Fruit fly (Drosophila melanogaster) whole organism, embryonic: ENCODE measurements around the gene CG43760.
A peak's percentile ranks its signal among the peaks of the same experiment; 100 is the strongest.

Experiments
- Atf3 ChIP-seq: fragments of 200-800 bp; sonication (Bioruptor generic); optimal IDR thresholded peaks from 3 replicates; lab custom pipeline; 2016; ENCODE audit warnings: missing biosample characterization, missing genetic modification characterization
- B-H2 ChIP-seq: fragments of 200-800 bp; sonication (Bioruptor generic); optimal IDR thresholded peaks from 2 replicates; lab custom pipeline; 2018; ENCODE audit warnings: missing biosample characterization, mild to moderate bottlenecking, missing genetic modification characterization
- CG10274 ChIP-seq: fragments of 200-800 bp; sonication (Bioruptor generic); optimal IDR thresholded peaks from 3 replicates; lab custom pipeline; 2017; ENCODE audit warnings: missing biosample characterization, mild to moderate bottlenecking, missing genetic modification characterization
- CG11093 ChIP-seq: fragments of 200-800 bp; sonication (Bioruptor generic); IDR thresholded peaks from 3 replicates; pipeline ENCODE4 v1.3.6; 2022; ENCODE audit warnings: missing biosample characterization, missing genetic modification characterization
- CG11398 ChIP-seq: fragments of 200-800 bp; sonication (Bioruptor generic); optimal IDR thresholded peaks from 2 replicates; lab custom pipeline; 2016; ENCODE audit warnings: missing biosample characterization, missing genetic modification characterization
- CG12942 ChIP-seq: fragments of 200-800 bp; sonication (Bioruptor generic); optimal IDR thresholded peaks from 3 replicates; lab custom pipeline; 2016; ENCODE audit warnings: missing biosample characterization, missing genetic modification characterization
- CG13624 ChIP-seq: fragments of 200-800 bp; sonication (Bioruptor generic); optimal IDR thresholded peaks from 2 replicates; lab custom pipeline; 2016; ENCODE audit warnings: missing biosample characterization, missing genetic modification characterization
- CG14667 ChIP-seq: fragments of 200-800 bp; sonication (Bioruptor generic); IDR thresholded peaks from 2 replicates; pipeline ENCODE4 v1.3.6; 2022; ENCODE audit warnings: missing biosample characterization, missing genetic modification characterization
- CG14710 ChIP-seq: fragments of 200-800 bp; sonication (Bioruptor generic); optimal IDR thresholded peaks from 3 replicates; lab custom pipeline; 2019; ENCODE audit warnings: missing biosample characterization, mild to moderate bottlenecking, missing genetic modification characterization, moderate library complexity
- CG15601 ChIP-seq: fragments of 200-800 bp; sonication (Bioruptor generic); optimal IDR thresholded peaks from 3 replicates; lab custom pipeline; 2019; ENCODE audit warnings: missing biosample characterization, mild to moderate bottlenecking, missing genetic modification characterization, moderate library complexity
- CG15696 ChIP-seq: fragments of 200-800 bp; sonication (Bioruptor generic); optimal IDR thresholded peaks from 2 replicates; lab custom pipeline; 2019; ENCODE audit warnings: missing biosample characterization, mild to moderate bottlenecking, missing genetic modification characterization, moderate library complexity
- CG17359 ChIP-seq: fragments of 200-800 bp; sonication (Bioruptor generic); optimal IDR thresholded peaks from 3 replicates; lab custom pipeline; 2018; ENCODE audit warnings: missing biosample characterization, mild to moderate bottlenecking, missing genetic modification characterization, moderate library complexity
- CG18619 ChIP-seq: fragments of 200-800 bp; sonication (Bioruptor generic); optimal IDR thresholded peaks from 3 replicates; lab custom pipeline; 2017; ENCODE audit warnings: missing biosample characterization, mild to moderate bottlenecking, missing genetic modification characterization
- CG2875 ChIP-seq: fragments of 200-800 bp; sonication (Bioruptor generic); optimal IDR thresholded peaks from 2 replicates; lab custom pipeline; 2017; ENCODE audit warnings: missing biosample characterization, mild to moderate bottlenecking, missing genetic modification characterization, missing genetic modification reagents
- CG2889 ChIP-seq: fragments of 200-800 bp; sonication (Bioruptor generic); IDR thresholded peaks from 3 replicates; pipeline ENCODE4 v1.3.6; 2022; ENCODE audit warnings: missing biosample characterization, missing genetic modification characterization
- CG4820 ChIP-seq: fragments of 200-800 bp; sonication (Bioruptor generic); optimal IDR thresholded peaks from 3 replicates; lab custom pipeline; 2016; ENCODE audit warnings: missing biosample characterization, missing genetic modification characterization
- CG5180 ChIP-seq: fragments of 200-800 bp; sonication (Bioruptor generic); optimal IDR thresholded peaks from 3 replicates; lab custom pipeline; 2017; ENCODE audit warnings: missing biosample characterization, missing genetic modification characterization, mild to moderate bottlenecking, moderate library complexity, missing genetic modification reagents
- CG6813 ChIP-seq: fragments of 200-800 bp; sonication (Bioruptor generic); optimal IDR thresholded peaks from 2 replicates; lab custom pipeline; 2017; ENCODE audit warnings: missing biosample characterization, missing genetic modification characterization, mild to moderate bottlenecking, moderate library complexity, missing genetic modification reagents
- CG7271 ChIP-seq: fragments of 200-800 bp; sonication (Bioruptor generic); optimal IDR thresholded peaks from 2 replicates; lab custom pipeline; 2018; ENCODE audit warnings: missing biosample characterization, mild to moderate bottlenecking, missing genetic modification characterization, moderate library complexity
- CG8944 ChIP-seq: fragments of 200-800 bp; sonication (Bioruptor generic); optimal IDR thresholded peaks from 3 replicates; lab custom pipeline; 2016; ENCODE audit warnings: missing biosample characterization, missing genetic modification characterization
- CG9609 ChIP-seq: fragments of 200-800 bp; sonication (Bioruptor generic); optimal IDR thresholded peaks from 3 replicates; lab custom pipeline; 2016; ENCODE audit warnings: missing biosample characterization, missing genetic modification characterization
- CkIIα-i1 ChIP-seq: fragments of 200-800 bp; sonication (Bioruptor generic); IDR thresholded peaks from 2 replicates; pipeline ENCODE4 v1.3.6; 2022; ENCODE audit warnings: missing biosample characterization, missing genetic modification characterization
- CoRest ChIP-seq: fragments of 200-800 bp; sonication (Bioruptor generic); optimal IDR thresholded peaks from 3 replicates; lab custom pipeline; 2018; ENCODE audit warnings: missing biosample characterization, mild to moderate bottlenecking, missing genetic modification characterization, moderate library complexity
- Deaf1 ChIP-seq: fragments of 200-800 bp; optimal IDR thresholded peaks from 3 replicates; lab custom pipeline; 2019; ENCODE audit warnings: missing biosample characterization, mild to moderate bottlenecking, missing genetic modification characterization, moderate library complexity
- Dek ChIP-seq: fragments of 200-800 bp; sonication (Bioruptor generic); optimal IDR thresholded peaks from 3 replicates; lab custom pipeline; 2019; ENCODE audit warnings: missing biosample characterization, mild to moderate bottlenecking, missing genetic modification characterization, moderate library complexity
- Drgx ChIP-seq: fragments of 200-800 bp; sonication (Bioruptor generic); IDR thresholded peaks from 2 replicates; pipeline ENCODE4 v1.3.6; 2022; ENCODE audit warnings: missing biosample characterization, missing genetic modification characterization
- E2f2 ChIP-seq: fragments of 200-800 bp; sonication (Bioruptor generic); IDR thresholded peaks from 2 replicates; pipeline ENCODE4 v1.3.6; 2022; ENCODE audit warnings: missing biosample characterization, missing genetic modification characterization
- Eip74EF ChIP-seq, 2 experiments: fragments of 200-800 bp in 1 of 2; fragments of >200 bp in 1 of 2; sonication (Bioruptor generic) in 1 of 2; optimal IDR thresholded peaks; 2 replicates each; lab custom pipeline; 2017 to 2019; ENCODE audit warnings: missing biosample characterization in 2 of 2, missing genetic modification characterization in 2 of 2, mild to moderate bottlenecking in 1 of 2, moderate library complexity in 1 of 2
- HLH3B ChIP-seq: fragments of 200-800 bp; sonication (Bioruptor generic); IDR thresholded peaks from 2 replicates; pipeline ENCODE4 v1.3.6; 2022; ENCODE audit warnings: missing biosample characterization, missing genetic modification characterization
- Hmr ChIP-seq: fragments of 200-800 bp; sonication (Bioruptor generic); optimal IDR thresholded peaks from 3 replicates; lab custom pipeline; 2017; ENCODE audit warnings: mild to moderate bottlenecking, missing biosample characterization, missing genetic modification reagents, missing genetic modification characterization
- Lim3 ChIP-seq: fragments of 200-800 bp; sonication (Bioruptor generic); IDR thresholded peaks from 2 replicates; pipeline ENCODE4 v1.3.6; 2022; ENCODE audit warnings: missing biosample characterization, missing genetic modification characterization
- Mes4 ChIP-seq: fragments of 200-800 bp; sonication (Bioruptor generic); optimal IDR thresholded peaks from 2 replicates; lab custom pipeline; 2016; ENCODE audit warnings: missing biosample characterization, missing genetic modification characterization
- Opbp ChIP-seq: fragments of 200-800 bp; sonication (Bioruptor generic); IDR thresholded peaks from 3 replicates; pipeline ENCODE4 v1.3.6; 2022; ENCODE audit warnings: missing biosample characterization, missing genetic modification characterization; ENCODE audit not compliant: partially characterized antibody
- bigmax ChIP-seq: fragments of 200-800 bp; sonication (Bioruptor generic); optimal IDR thresholded peaks from 2 replicates; lab custom pipeline; 2018; ENCODE audit warnings: missing biosample characterization, mild to moderate bottlenecking, missing genetic modification characterization
- br ChIP-seq: fragments of >200 bp; optimal IDR thresholded peaks from 2 replicates; lab custom pipeline; 2017
- chinmo ChIP-seq: fragments of 200-800 bp; sonication (Bioruptor generic); IDR thresholded peaks from 4 replicates; pipeline ENCODE4 v1.3.6; 2022; ENCODE audit warnings: missing biosample characterization, missing genetic modification characterization; ENCODE audit not compliant: partially characterized antibody
- fru ChIP-seq: fragments of >200 bp; optimal IDR thresholded peaks from 2 replicates; lab custom pipeline; 2017
- ftz-f1 ChIP-seq: fragments of 200-800 bp; sonication (Bioruptor generic); optimal IDR thresholded peaks from 2 replicates; lab custom pipeline; 2016; ENCODE audit warnings: missing biosample characterization, missing genetic modification characterization
- gsb ChIP-seq: fragments of 200-800 bp; sonication (Bioruptor generic); IDR thresholded peaks from 2 replicates; pipeline ENCODE4 v1.3.6; 2022; ENCODE audit warnings: missing biosample characterization, missing genetic modification characterization
- klu ChIP-seq: fragments of 200-800 bp; sonication (Bioruptor generic); IDR thresholded peaks from 2 replicates; pipeline ENCODE4 v1.3.6; 2022; ENCODE audit warnings: missing biosample characterization, missing genetic modification characterization
- lab ChIP-seq: fragments of 200-800 bp; sonication (Bioruptor generic); optimal IDR thresholded peaks from 3 replicates; lab custom pipeline; 2017; ENCODE audit warnings: missing biosample characterization, missing genetic modification characterization, mild to moderate bottlenecking, moderate library complexity, missing genetic modification reagents
- lbe ChIP-seq: fragments of 200-800 bp; sonication (Bioruptor generic); optimal IDR thresholded peaks from 2 replicates; lab custom pipeline; 2016; ENCODE audit warnings: missing biosample characterization, mild to moderate bottlenecking, missing genetic modification characterization
- lilli ChIP-seq: fragments of 200-800 bp; sonication (Bioruptor generic); optimal IDR thresholded peaks from 3 replicates; lab custom pipeline; 2016; ENCODE audit warnings: missing biosample characterization, missing genetic modification characterization
- nau ChIP-seq: fragments of 200-800 bp; sonication (Bioruptor generic); optimal IDR thresholded peaks from 3 replicates; lab custom pipeline; 2017; ENCODE audit warnings: missing biosample characterization, mild to moderate bottlenecking, missing genetic modification characterization, missing genetic modification reagents
- pita ChIP-seq: fragments of 200-800 bp; sonication (Bioruptor generic); optimal IDR thresholded peaks from 2 replicates; lab custom pipeline; 2017; ENCODE audit warnings: missing biosample characterization, mild to moderate bottlenecking, missing genetic modification characterization
- ssp ChIP-seq: fragments of 200-800 bp; sonication (Bioruptor generic); IDR thresholded peaks from 2 replicates; pipeline ENCODE4 v1.3.6; 2022; ENCODE audit warnings: missing biosample characterization, missing genetic modification characterization
- tll ChIP-seq, 2 experiments: fragments of 200-800 bp in 1 of 2; fragments of >200 bp in 1 of 2; sonication (Bioruptor generic) in 1 of 2; optimal IDR thresholded peaks; 2 replicates each; lab custom pipeline; 2017 to 2019; ENCODE audit warnings: missing biosample characterization in 2 of 2, missing genetic modification characterization in 2 of 2, mild to moderate bottlenecking in 1 of 2, moderate library complexity in 1 of 2
- twi ChIP-seq: fragments of 200-800 bp; optimal IDR thresholded peaks from 2 replicates; lab custom pipeline; 2019; ENCODE audit warnings: missing biosample characterization, mild to moderate bottlenecking, missing genetic modification characterization, moderate library complexity
- unpg ChIP-seq: fragments of 200-800 bp; sonication (Bioruptor generic); optimal IDR thresholded peaks from 3 replicates; lab custom pipeline; 2018; ENCODE audit warnings: missing biosample characterization, mild to moderate bottlenecking, missing genetic modification characterization, moderate library complexity

The CG43760 gene

dm6 chr2L:15746600-15747393, 29.9 kb downstream of the CG43760 start (continued):
- TF ChIP-seq CG6813 (GFP tag; lab: Kevin White, UChicago): peak; percentile 87
- TF ChIP-seq Lim3 (GFP tag; lab: Robert Waterston, UW): no peak
- TF ChIP-seq CG7271 (tag; lab: Kevin White, UChicago): peak; percentile 81
- peak; percentile 72 for TF ChIP-seq CG10274 (GFP tag; lab: Kevin White, UChicago)
- no peak for TF ChIP-seq CG9609
- no peak for TF ChIP-seq br (lab: Kevin White, UChicago)
- no peak for TF ChIP-seq CG13624 (GFP tag; lab: Kevin White, UChicago)
- TF ChIP-seq CG2889 (GFP tag; lab: Robert Waterston, UW): peak; percentile 64; the same call in 2 of the 3 replicates
- peak; percentile 94 for TF ChIP-seq twi (tag; lab: Kevin White, UChicago)
- peak; percentile 6 for TF ChIP-seq CG11398
- TF ChIP-seq CoRest: peak; percentile 98
- peak; percentile 73 for TF ChIP-seq CG14667 (GFP tag; lab: Robert Waterston, UW)
- TF ChIP-seq CG4820 (GFP tag; lab: Kevin White, UChicago): peak; percentile 89
- peak; percentile 97 for TF ChIP-seq CG14710 (tag; lab: Kevin White, UChicago)
- peak; percentile 94 for TF ChIP-seq CG15601
- TF ChIP-seq Hmr (GFP tag; lab: Kevin White, UChicago): peak; percentile 90
- TF ChIP-seq pita (GFP tag; lab: Kevin White, UChicago): no peak
- TF ChIP-seq CG2875 (GFP tag; lab: Kevin White, UChicago): peak; percentile 86
- TF ChIP-seq CG8944 (GFP tag; lab: Kevin White, UChicago): peak; percentile 30
- peak; percentile 83 for TF ChIP-seq CG17359 (tag; lab: Kevin White, UChicago)
- no peak for TF ChIP-seq Opbp (GFP tag; lab: Robert Waterston, UW)
- TF ChIP-seq ftz-f1: no peak
- peak; percentile 18 for TF ChIP-seq Mes4 (GFP tag; lab: Kevin White, UChicago)
- TF ChIP-seq CkIIα-i1 (GFP tag; lab: Robert Waterston, UW): no peak
- TF ChIP-seq E2f2 (GFP tag; lab: Robert Waterston, UW): peak; percentile 54; the same call in 1 of the 2 replicates
- TF ChIP-seq ssp (GFP tag; lab: Robert Waterston, UW): peak; percentile 71
- TF ChIP-seq gsb (GFP tag; lab: Robert Waterston, UW): no peak
- peak; percentile 65; the same call in 1 of the 3 replicates for TF ChIP-seq CG11093 (GFP tag; lab: Robert Waterston, UW)
- TF ChIP-seq chinmo (GFP tag; lab: Robert Waterston, UW): no peak
- peak; percentile 74 for TF ChIP-seq Deaf1
- TF ChIP-seq lab (GFP tag; lab: Kevin White, UChicago): peak; percentile 88
- peak in 1 of 2 experiments; percentile 6 for TF ChIP-seq tll (GFP tag; optimal IDR thresholded peaks at IDR 0.05; lab: Kevin White, UChicago)
- TF ChIP-seq Drgx (GFP tag; lab: Robert Waterston, UW): peak; percentile 69
- peak; percentile 87 for TF ChIP-seq Dek
- no peak for TF ChIP-seq fru
- peak in 1 of 2 experiments; percentile 90 for TF ChIP-seq Eip74EF (GFP tag; optimal IDR thresholded peaks at IDR 0.05; lab: Kevin White, UChicago)
- TF ChIP-seq lilli (GFP tag; lab: Kevin White, UChicago): peak; percentile 58
- no peak for TF ChIP-seq Atf3
- TF ChIP-seq lbe (GFP tag; lab: Kevin White, UChicago): peak; percentile 45
- TF ChIP-seq nau (GFP tag; lab: Kevin White, UChicago): no peak
- TF ChIP-seq CG18619 (GFP tag; lab: Kevin White, UChicago): peak; percentile 92
- peak; percentile 74 for TF ChIP-seq CG5180 (GFP tag; lab: Kevin White, UChicago)
- peak; percentile 75; the same call in 1 of the 2 replicates for TF ChIP-seq klu
- peak; percentile 84 for TF ChIP-seq B-H2 (GFP tag; lab: Kevin White, UChicago)
- peak; percentile 97 for TF ChIP-seq CG15696 (tag; lab: Kevin White, UChicago)
- peak; percentile 89 for TF ChIP-seq unpg (GFP tag; lab: Kevin White, UChicago)
- TF ChIP-seq CG12942 (GFP tag; lab: Kevin White, UChicago): peak; percentile 73
- peak; percentile 73 for TF ChIP-seq HLH3B (GFP tag; lab: Robert Waterston, UW)
- TF ChIP-seq bigmax (GFP tag; lab: Kevin White, UChicago): no peak
